Fruit fly (Drosophila melanogaster): ENCODE results near the gene CG6592.

CG6592 gene

DNA sequence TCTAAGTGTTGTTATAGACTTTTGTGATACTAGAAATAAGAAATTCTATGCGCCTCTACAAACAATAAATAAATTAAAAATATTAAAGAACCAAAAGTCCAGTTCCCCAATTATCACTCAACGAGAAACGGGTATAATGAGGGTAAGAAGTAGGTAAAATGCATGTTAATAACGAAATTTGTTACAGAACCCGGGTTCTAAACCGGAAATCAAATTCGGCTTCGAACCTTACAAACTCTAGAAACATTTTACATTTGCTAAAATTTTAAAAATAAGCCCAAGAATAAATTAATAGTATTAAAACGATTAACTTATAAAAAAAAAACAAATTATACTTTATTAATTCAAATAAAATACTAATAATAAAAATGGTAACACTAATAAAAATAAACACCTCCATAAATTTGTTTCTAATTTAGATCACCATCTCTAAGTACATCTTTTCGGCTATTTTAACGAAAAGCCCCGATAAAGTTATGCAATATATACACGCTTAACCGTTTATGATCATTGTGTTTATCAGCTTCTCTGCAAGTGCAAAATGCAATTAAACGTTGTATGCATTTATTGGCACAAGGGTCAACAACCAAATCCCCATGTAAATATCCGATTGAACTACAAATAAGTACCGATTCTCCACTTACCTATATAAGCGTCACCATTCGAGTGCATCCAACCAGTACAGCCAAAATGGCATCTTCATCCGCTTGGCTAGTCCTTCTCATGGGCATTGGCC lies 12.2 kb downstream of the CG6592 start, which contains the start of gene CG6602 (continued):
- TF ChIP-seq lz (GFP tag; optimal IDR thresholded peaks at IDR 0.05) (peak; percentile 68), acj6 (GFP tag; optimal IDR thresholded peaks at IDR 0.05) (peak; percentile 40), Eip93F (GFP tag; optimal IDR thresholded peaks at IDR 0.05) (no peak), CG32006 (GFP tag; optimal IDR thresholded peaks at IDR 0.05) (no peak), Sox14 (GFP tag; optimal IDR thresholded peaks at IDR 0.05) (no peak), ss (GFP tag; optimal IDR thresholded peaks at IDR 0.05) (no peak), CG8632 (GFP tag; optimal IDR thresholded peaks at IDR 0.05) (no peak), Sox15 (GFP tag; optimal IDR thresholded peaks at IDR 0.05) (peak; percentile 41), OdsH (GFP tag; optimal IDR thresholded peaks at IDR 0.05) (peak; percentile 59)

dm6 chr3L:6074975-6075692 lies 15.7 kb downstream of the CG6592 start, which contains the start of the genes CG13295 and CG6610:
Gene CG13295, minus strand, starts transcription at chr3L:6075245.
Gene CG6610, plus strand, starts transcription at chr3L:6075536.
- TF ChIP-seq Ets96B (tag; optimal IDR thresholded peaks at IDR 0.05) (peak; percentile 45), CG11294 (GFP tag; IDR thresholded peaks at IDR 0.05) (no peak), Hr38 (GFP tag; optimal IDR thresholded peaks at IDR 0.05) (no peak), CG4318 (GFP tag; optimal IDR thresholded peaks at IDR 0.05) (no peak), vri (GFP tag; optimal IDR thresholded peaks at IDR 0.05) (peak; percentile 44), pdm3 (GFP tag; optimal IDR thresholded peaks at IDR 0.05) (no peak), CG6792 (GFP tag; optimal IDR thresholded peaks at IDR 0.05) (peak; percentile 6), fd85E (GFP tag; optimal IDR thresholded peaks at IDR 0.05) (no peak), topi (GFP tag; optimal IDR thresholded peaks at IDR 0.05) (peak; percentile 42), Sox102F (GFP tag; optimal IDR thresholded peaks at IDR 0.05) (peak; percentile 9), Blimp-1 (GFP tag; optimal IDR thresholded peaks at IDR 0.05) (no peak), net (GFP tag; optimal IDR thresholded peaks at IDR 0.05) (no peak), Smox (GFP tag; optimal IDR thresholded peaks at IDR 0.05) (peak; percentile 48), dsx (GFP tag; optimal IDR thresholded peaks at IDR 0.05; ENCODE audit: poor library complexity, severe bottlenecking) (no peak), CG3919 (GFP tag; optimal IDR thresholded peaks at IDR 0.05) (no peak), CG10669 (GFP tag; optimal IDR thresholded peaks at IDR 0.05) (no peak), CG6808 (GFP tag; optimal IDR thresholded peaks at IDR 0.05) (peak; percentile 23), CG6276 (GFP tag; optimal IDR thresholded peaks at IDR 0.05) (no peak), CG11762 (GFP tag; optimal IDR thresholded peaks at IDR 0.05; ENCODE audit: insufficient read depth) (no peak), CG16779 (tag; optimal IDR thresholded peaks at IDR 0.05) (no peak), esn (GFP tag; optimal IDR thresholded peaks at IDR 0.05) (peak; percentile 60), eg (GFP tag; IDR thresholded peaks at IDR 0.05) (peak; percentile 45; the same call in 2 of the 3 replicates), Hr4 (GFP tag; optimal IDR thresholded peaks at IDR 0.05) (peak; percentile 52), CG11902 (GFP tag; optimal IDR thresholded peaks at IDR 0.05) (no peak), fd59A (GFP tag; optimal IDR thresholded peaks at IDR 0.05) (peak; percentile 22), Met (GFP tag; optimal IDR thresholded peaks at IDR 0.05) (peak; percentile 47), lz (GFP tag; optimal IDR thresholded peaks at IDR 0.05) (peak; percentile 53), salr (GFP tag; optimal IDR thresholded peaks at IDR 0.05) (peak in 1 of 2 experiments; percentile 3), Hr39 (GFP tag; optimal IDR thresholded peaks at IDR 0.05) (peak; percentile 60), CG8319 (GFP tag; optimal IDR thresholded peaks at IDR 0.05) (no peak), CG32006 (GFP tag; optimal IDR thresholded peaks at IDR 0.05) (peak; percentile 58), fkh (GFP tag; optimal IDR thresholded peaks at IDR 0.05) (peak; percentile 84), CG34406 (GFP tag; optimal IDR thresholded peaks at IDR 0.05) (no peak), CG1621 (tag; optimal IDR thresholded peaks at IDR 0.05) (no peak), CG7368 (GFP tag; optimal IDR thresholded peaks at IDR 0.05) (no peak), CG8119 (GFP tag; IDR thresholded peaks at IDR 0.05) (no peak), acj6 (GFP tag; optimal IDR thresholded peaks at IDR 0.05) (peak; percentile 26), CG31627 (GFP tag; optimal IDR thresholded peaks at IDR 0.05) (peak; percentile 69), CG3032 (tag; optimal IDR thresholded peaks at IDR 0.05) (peak; percentile 71), svp (GFP tag) (no peak), Eip78C (GFP tag) (peak; percentile 88), OdsH (GFP tag; optimal IDR thresholded peaks at IDR 0.05) (no peak)

All from whole organism, prepupa.